Fruit fly (Drosophila melanogaster) whole organism, pupa: ENCODE data around the gene INPP5E.

Experiments
- CG10348 ChIP-seq: fragments of 200-800 bp; sonication (Bioruptor generic); IDR thresholded peaks from 2 replicates; pipeline ENCODE4 v1.3.6; 2022; ENCODE audit warnings: missing biosample characterization, missing genetic modification characterization
- CG12605 ChIP-seq: fragments of 200-800 bp; sonication (Bioruptor generic); IDR thresholded peaks from 2 replicates; pipeline ENCODE4 v1.3.6; 2022; ENCODE audit warnings: missing biosample characterization, missing genetic modification characterization
- CG13204 ChIP-seq: fragments of 200-800 bp; sonication (Bioruptor generic); optimal IDR thresholded peaks from 2 replicates; lab custom pipeline; 2018; ENCODE audit warnings: missing biosample characterization, mild to moderate bottlenecking, missing genetic modification characterization, moderate library complexity
- CG14655 ChIP-seq: fragments of 200-800 bp; sonication (Bioruptor generic); optimal IDR thresholded peaks from 3 replicates; lab custom pipeline; 2017; ENCODE audit warnings: mild to moderate bottlenecking, missing biosample characterization, missing genetic modification reagents, missing genetic modification characterization
- CG15710 ChIP-seq: fragments of 200-800 bp; sonication (Bioruptor generic); optimal IDR thresholded peaks from 2 replicates; lab custom pipeline; 2018; ENCODE audit warnings: missing biosample characterization, mild to moderate bottlenecking, missing genetic modification characterization, moderate library complexity
- CG17806 ChIP-seq: fragments of 200-800 bp; sonication (Bioruptor generic); optimal IDR thresholded peaks from 2 replicates; lab custom pipeline; 2018; ENCODE audit warnings: missing biosample characterization, mild to moderate bottlenecking, missing genetic modification characterization, moderate library complexity
- CG32121 ChIP-seq: fragments of 200-800 bp; sonication (Bioruptor generic); IDR thresholded peaks from 2 replicates; pipeline ENCODE4 v1.3.6; 2022; ENCODE audit warnings: missing biosample characterization, missing genetic modification characterization
- CG34367 ChIP-seq: fragments of 200-800 bp; sonication (Bioruptor generic); optimal IDR thresholded peaks from 2 replicates; lab custom pipeline; 2018; ENCODE audit warnings: missing biosample characterization, mild to moderate bottlenecking, missing genetic modification characterization
- CG4496 ChIP-seq: fragments of 200-800 bp; sonication (Bioruptor generic); IDR thresholded peaks from 3 replicates; pipeline ENCODE4 v1.3.6; 2022; ENCODE audit warnings: missing biosample characterization, missing genetic modification characterization
- CG8159 ChIP-seq: fragments of 200-800 bp; sonication (Bioruptor generic); optimal IDR thresholded peaks from 3 replicates; lab custom pipeline; 2018; ENCODE audit warnings: missing biosample characterization, mild to moderate bottlenecking, missing genetic modification characterization, moderate library complexity
- CG8301 ChIP-seq: fragments of 200-800 bp; sonication (Bioruptor generic); optimal IDR thresholded peaks from 2 replicates; lab custom pipeline; 2018; ENCODE audit warnings: missing biosample characterization, mild to moderate bottlenecking, missing genetic modification characterization
- CG9948 ChIP-seq: fragments of 200-800 bp; sonication (Bioruptor generic); optimal IDR thresholded peaks from 2 replicates; lab custom pipeline; 2018; ENCODE audit warnings: missing biosample characterization, mild to moderate bottlenecking, missing genetic modification characterization, moderate library complexity
- D1 ChIP-seq: fragments of 200-800 bp; sonication (Bioruptor generic); optimal IDR thresholded peaks from 2 replicates; lab custom pipeline; 2018; ENCODE audit warnings: missing biosample characterization, mild to moderate bottlenecking, missing genetic modification characterization, moderate library complexity
- EcR ChIP-seq: fragments of 200-800 bp; sonication (Bioruptor generic); optimal IDR thresholded peaks from 3 replicates; lab custom pipeline; 2019; ENCODE audit warnings: missing biosample characterization, missing genetic modification characterization, mild to moderate bottlenecking, moderate library complexity, missing genetic modification reagents
- Ets98B ChIP-seq: fragments of 200-800 bp; sonication (Bioruptor generic); IDR thresholded peaks from 2 replicates; pipeline ENCODE4 v1.3.6; 2022; ENCODE audit warnings: missing biosample characterization, missing genetic modification characterization
- Pif1A ChIP-seq: fragments of 200-800 bp; sonication (Bioruptor generic); optimal IDR thresholded peaks from 3 replicates; lab custom pipeline; 2016; ENCODE audit warnings: missing biosample characterization, missing genetic modification characterization
- Pif1B ChIP-seq: fragments of 200-800 bp; sonication (Bioruptor generic); optimal IDR thresholded peaks from 3 replicates; lab custom pipeline; 2016; ENCODE audit warnings: missing biosample characterization, missing genetic modification characterization
- Snoo ChIP-seq: fragments of 200-800 bp; sonication (Bioruptor generic); optimal IDR thresholded peaks from 3 replicates; lab custom pipeline; 2017; ENCODE audit warnings: missing biosample characterization, mild to moderate bottlenecking, missing genetic modification characterization, inconsistent platforms
- fd96Ca ChIP-seq: fragments of 200-800 bp; sonication (Bioruptor generic); IDR thresholded peaks from 3 replicates; pipeline ENCODE4 v1.3.6; 2022; ENCODE audit warnings: missing biosample characterization, missing genetic modification characterization
- gl ChIP-seq: fragments of 200-800 bp; sonication (Bioruptor generic); optimal IDR thresholded peaks from 2 replicates; lab custom pipeline; 2018; ENCODE audit warnings: missing biosample characterization, mild to moderate bottlenecking, missing genetic modification characterization
- rn ChIP-seq: fragments of 200-800 bp; sonication (Bioruptor generic); IDR thresholded peaks from 2 replicates; pipeline ENCODE4 v1.3.6; 2022; ENCODE audit warnings: missing biosample characterization, missing genetic modification characterization

INPP5E gene

dm6 chr3L:12277054-12277879 is at the start of gene INPP5E, which contains the start of gene Sms:
Gene INPP5E, plus strand, starts transcription at chr3L:12277655.
Gene Sms, minus strand, starts transcription at chr3L:12277251.
- TF ChIP-seq Pif1B (peak; percentile 0), CG14655 (GFP tag; lab: Kevin White, UChicago) (peak; percentile 40), CG4496 (GFP tag; lab: Robert Waterston, UW) (peak; percentile 68), CG15710 (tag; lab: Kevin White, UChicago) (peak; percentile 37), CG8159 (tag; lab: Kevin White, UChicago) (peak; percentile 60), CG17806 (no peak)

- TF ChIP-seq rn (GFP tag; lab: Robert Waterston, UW) (no peak), CG8159 (tag; lab: Kevin White, UChicago) (no peak), EcR (GFP tag; lab: Kevin White, UChicago) (peak; percentile 51), CG9948 (no peak)
- TF ChIP-seq, all 21 proteins: peak for 1
These were observed 18.8 kb upstream of the INPP5E start for dm6 chr3L:12258698-12259097.

- TF ChIP-seq CG13204 (GFP tag; lab: Kevin White, UChicago) (peak; percentile 69), Ets98B (GFP tag; lab: Robert Waterston, UW) (peak; percentile 79), EcR (GFP tag; lab: Kevin White, UChicago) (peak; percentile 40), fd96Ca (peak; percentile 69), CG8159 (tag; lab: Kevin White, UChicago) (peak; percentile 55), CG14655 (GFP tag; lab: Kevin White, UChicago) (peak; percentile 75), CG4496 (GFP tag; lab: Robert Waterston, UW) (peak; percentile 90), Pif1B (peak; percentile 63), CG9948 (peak; percentile 18), CG17806 (peak; percentile 51), gl (tag; lab: Kevin White, UChicago) (peak; percentile 84), Snoo (tag; lab: Kevin White, UChicago) (no peak), D1 (tag; lab: Kevin White, UChicago) (peak; percentile 31), CG10348 (GFP tag; lab: Robert Waterston, UW) (no peak), CG15710 (tag; lab: Kevin White, UChicago) (peak; percentile 68), CG12605 (GFP tag; lab: Robert Waterston, UW) (peak; percentile 95), Pif1A (peak; percentile 61), CG8301 (peak; percentile 74), CG34367 (peak; percentile 62), CG32121 (GFP tag; lab: Robert Waterston, UW) (peak; percentile 76), rn (GFP tag; lab: Robert Waterston, UW) (peak; percentile 46; the same call in 1 of the 2 replicates)
These were observed 11.7 kb upstream of the INPP5E start for dm6 chr3L:12265526-12266342.

dm6 chr3L:12266343-12267287 is 10.8 kb upstream of the INPP5E start, which contains the start of gene app:
Gene app, minus strand, starts transcription at chr3L:12266841.
- peak; percentile 92 for TF ChIP-seq CG8301
- peak; percentile 93 for TF ChIP-seq Pif1B
- peak; percentile 84 for TF ChIP-seq CG9948
- TF ChIP-seq D1 (tag; lab: Kevin White, UChicago): peak; percentile 11
- TF ChIP-seq EcR (GFP tag; lab: Kevin White, UChicago): no peak
- TF ChIP-seq CG13204 (GFP tag; lab: Kevin White, UChicago): peak; percentile 63
- TF ChIP-seq CG34367: peak; percentile 89
- TF ChIP-seq Pif1A: peak; percentile 85
- peak; percentile 74 for TF ChIP-seq rn (GFP tag; lab: Robert Waterston, UW)
- peak; percentile 96 for TF ChIP-seq fd96Ca
- TF ChIP-seq CG12605 (GFP tag; lab: Robert Waterston, UW): peak; percentile 92
- peak; percentile 81 for TF ChIP-seq gl (tag; lab: Kevin White, UChicago)
- peak; percentile 99 for TF ChIP-seq CG17806
- TF ChIP-seq CG10348 (GFP tag; lab: Robert Waterston, UW): peak; percentile 60; the same call in 1 of the 2 replicates
- peak; percentile 89 for TF ChIP-seq CG8159 (tag; lab: Kevin White, UChicago)
- peak; percentile 94 for TF ChIP-seq CG14655 (GFP tag; lab: Kevin White, UChicago)
- TF ChIP-seq Snoo (tag; lab: Kevin White, UChicago): peak; percentile 94
- peak; percentile 94 for TF ChIP-seq Ets98B (GFP tag; lab: Robert Waterston, UW)
- peak; percentile 98 for TF ChIP-seq CG4496 (GFP tag; lab: Robert Waterston, UW)
- peak; percentile 92 for TF ChIP-seq CG15710 (tag; lab: Kevin White, UChicago)
- TF ChIP-seq CG32121 (GFP tag; lab: Robert Waterston, UW): peak; percentile 91
